Worm (Caenorhabditis elegans) whole organism, early embryonic: ENCODE data around the gene C29E4.10.

Experiments
- ceh-36 ChIP-seq: sonication (generic microtip); optimal IDR thresholded peaks from 2 replicates; lab custom pipeline; 2016; ENCODE audit warnings: missing genetic modification characterization, inconsistent platforms, missing compliant biosample characterization
- ets-7 ChIP-seq: sonication (generic microtip); optimal IDR thresholded peaks from 2 replicates; lab custom pipeline; 2016; ENCODE audit warnings: missing genotype, missing genetic modification characterization, missing compliant biosample characterization

- TF ChIP-seq ets-7 (tag; lab: Kevin White, UChicago) = no peak
- TF ChIP-seq ceh-36 (tag; lab: Kevin White, UChicago) = no peak
These were observed 9.4 kb downstream of the C29E4.10 start, which contains the start of gene gsto-1 for ce11 chrIII:7946968-7947491.
